Fruit fly (Drosophila melanogaster): Measurements from ENCODE around the gene Or19a.

dm6 chrX:20133432-20133831, 9.6 kb downstream of the Or19a start, which contains the start of gene CG15322:
- TF ChIP-seq EcR (GFP tag; optimal IDR thresholded peaks at IDR 0.05) (no peak), CG32121 (GFP tag; IDR thresholded peaks at IDR 0.05) (no peak), Ets98B (GFP tag; IDR thresholded peaks at IDR 0.05) (no peak), Pif1B (GFP tag; optimal IDR thresholded peaks at IDR 0.05) (no peak)
